Fruit fly (Drosophila melanogaster) whole organism, pupa: Measurements from ENCODE around the gene Spc25.

Experiments
- CG13204 ChIP-seq: fragments of 200-800 bp; sonication (Bioruptor generic); optimal IDR thresholded peaks from 2 replicates; lab custom pipeline; 2018; ENCODE audit warnings: missing biosample characterization, mild to moderate bottlenecking, missing genetic modification characterization, moderate library complexity
- CG14655 ChIP-seq: fragments of 200-800 bp; sonication (Bioruptor generic); optimal IDR thresholded peaks from 3 replicates; lab custom pipeline; 2017; ENCODE audit warnings: mild to moderate bottlenecking, missing biosample characterization, missing genetic modification reagents, missing genetic modification characterization
- CG15710 ChIP-seq: fragments of 200-800 bp; sonication (Bioruptor generic); optimal IDR thresholded peaks from 2 replicates; lab custom pipeline; 2018; ENCODE audit warnings: missing biosample characterization, mild to moderate bottlenecking, missing genetic modification characterization, moderate library complexity
- CG32121 ChIP-seq: fragments of 200-800 bp; sonication (Bioruptor generic); IDR thresholded peaks from 2 replicates; pipeline ENCODE4 v1.3.6; 2022; ENCODE audit warnings: missing biosample characterization, missing genetic modification characterization
- CG8159 ChIP-seq: fragments of 200-800 bp; sonication (Bioruptor generic); optimal IDR thresholded peaks from 3 replicates; lab custom pipeline; 2018; ENCODE audit warnings: missing biosample characterization, mild to moderate bottlenecking, missing genetic modification characterization, moderate library complexity
- D1 ChIP-seq: fragments of 200-800 bp; sonication (Bioruptor generic); optimal IDR thresholded peaks from 2 replicates; lab custom pipeline; 2018; ENCODE audit warnings: missing biosample characterization, mild to moderate bottlenecking, missing genetic modification characterization, moderate library complexity
- EcR ChIP-seq: fragments of 200-800 bp; sonication (Bioruptor generic); optimal IDR thresholded peaks from 3 replicates; lab custom pipeline; 2019; ENCODE audit warnings: missing biosample characterization, missing genetic modification characterization, mild to moderate bottlenecking, moderate library complexity, missing genetic modification reagents
- Pif1A ChIP-seq: fragments of 200-800 bp; sonication (Bioruptor generic); optimal IDR thresholded peaks from 3 replicates; lab custom pipeline; 2016; ENCODE audit warnings: missing biosample characterization, missing genetic modification characterization
- gl ChIP-seq: fragments of 200-800 bp; sonication (Bioruptor generic); optimal IDR thresholded peaks from 2 replicates; lab custom pipeline; 2018; ENCODE audit warnings: missing biosample characterization, mild to moderate bottlenecking, missing genetic modification characterization

DNA sequence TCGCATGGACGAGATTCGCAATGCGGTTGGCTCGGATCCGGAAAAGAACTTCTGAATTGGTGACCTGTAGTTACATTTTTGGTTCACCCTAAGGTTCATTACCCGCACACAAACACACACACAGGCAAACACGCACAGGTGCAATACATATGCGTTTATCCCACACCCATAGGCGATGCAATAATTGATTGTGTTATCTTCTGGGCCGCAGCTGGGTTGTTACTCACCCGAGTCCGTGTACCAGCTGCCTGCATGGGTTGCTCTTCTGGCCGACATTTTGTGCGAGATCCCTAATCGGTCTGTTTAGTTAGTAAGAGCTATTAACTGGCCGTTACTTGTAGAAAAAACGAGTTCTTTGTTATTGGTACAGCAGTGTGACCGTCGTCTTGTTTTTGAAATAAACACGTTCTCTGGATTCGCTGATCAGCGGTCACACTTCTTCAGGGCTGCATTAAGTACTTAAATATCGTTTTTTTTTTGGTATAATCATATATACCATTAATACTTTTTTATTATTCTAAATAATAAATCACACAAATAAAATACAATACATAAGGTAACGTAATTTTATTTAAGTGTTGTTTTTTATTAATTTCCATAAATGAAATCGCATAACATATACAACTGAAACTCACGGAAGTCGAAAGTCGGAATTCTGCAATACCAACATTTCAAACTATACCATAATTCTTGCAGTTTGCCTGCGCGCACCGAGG is 49.5 kb downstream of the Spc25 start, which contains the start of gene CG8031:
- TF ChIP-seq EcR (peak; percentile 100), CG15710 (no peak), CG13204 (GFP tag; lab: Kevin White, UChicago) (no peak), CG8159 (peak; percentile 99), CG14655 (GFP tag; lab: Kevin White, UChicago) (no peak), CG32121 (GFP tag; lab: Robert Waterston, UW) (no peak), gl (tag; lab: Kevin White, UChicago) (no peak), Pif1A (GFP tag; lab: Kevin White, UChicago) (no peak), D1 (no peak)
